Worm (Caenorhabditis elegans): ENCODE measurements around the gene tost-1.

- TF ChIP-seq unc-62 (GFP tag; optimal IDR thresholded peaks at IDR 0.05): no peak
- TF ChIP-seq nhr-237 (tag; optimal IDR thresholded peaks at IDR 0.05): no peak
- TF ChIP-seq ham-2 (GFP tag; optimal IDR thresholded peaks at IDR 0.05): no peak
- no peak for TF ChIP-seq nhr-28 (tag; optimal IDR thresholded peaks at IDR 0.05)
These were observed 22.1 kb upstream of the tost-1 start, which contains the start of gene tag-340 for ce11 chrIII:4900260-4900659.
